Worm (Caenorhabditis elegans) whole organism, late embryonic: ENCODE results near the gene C09F12.2.

Experiments
- F13H6.1 ChIP-seq: sonication (generic microtip); optimal IDR thresholded peaks from 2 replicates; lab custom pipeline; 2016; ENCODE audit warnings: missing genetic modification characterization, missing compliant biosample characterization
- K02D7.2 ChIP-seq: sonication (generic microtip); optimal IDR thresholded peaks from 2 replicates; lab custom pipeline; 2017; ENCODE audit warnings: mild to moderate bottlenecking, missing genetic modification characterization, missing compliant biosample characterization
- ceh-18 ChIP-seq: sonication (generic microtip); optimal IDR thresholded peaks from 2 replicates; lab custom pipeline; 2016; ENCODE audit warnings: missing genetic modification characterization, missing compliant biosample characterization
- ceh-19 ChIP-seq: fragments of 200-800 bp; sonication (Bioruptor generic); optimal IDR thresholded peaks from 2 replicates; lab custom pipeline; 2018; ENCODE audit warnings: mild to moderate bottlenecking, missing genetic modification characterization, missing compliant biosample characterization
- dmd-4 ChIP-seq: sonication (generic microtip); optimal IDR thresholded peaks from 2 replicates; lab custom pipeline; 2016; ENCODE audit warnings: borderline replicate concordance, missing genetic modification characterization, missing compliant biosample characterization
- dve-1 ChIP-seq: sonication (generic microtip); optimal IDR thresholded peaks from 2 replicates; lab custom pipeline; 2017; ENCODE audit warnings: antibody characterized with exemption, mild to moderate bottlenecking, missing genetic modification characterization, missing compliant biosample characterization
- ets-4 ChIP-seq: sonication (generic microtip); optimal IDR thresholded peaks from 2 replicates; lab custom pipeline; 2016; ENCODE audit warnings: missing genetic modification characterization, missing compliant biosample characterization
- lin-11 ChIP-seq: fragments of 200-800 bp; sonication (Bioruptor generic); optimal IDR thresholded peaks from 2 replicates; lab custom pipeline; 2018; ENCODE audit warnings: mild to moderate bottlenecking, missing genetic modification characterization, missing compliant biosample characterization
- madf-2 ChIP-seq: sonication (generic microtip); optimal IDR thresholded peaks from 2 replicates; lab custom pipeline; 2017; ENCODE audit warnings: missing genetic modification characterization, missing compliant biosample characterization
- pat-9 ChIP-seq: fragments of 200-800 bp; sonication (Bioruptor generic); optimal IDR thresholded peaks from 2 replicates; lab custom pipeline; 2018; ENCODE audit warnings: mild to moderate bottlenecking, missing genetic modification characterization, moderate library complexity, missing compliant biosample characterization
- pha-4 ChIP-seq: fragments of 150-350 bp; optimal IDR thresholded peaks from 2 replicates; lab custom pipeline; 2018; ENCODE audit warnings: missing biosample characterization, missing genetic modification reagents, missing genetic modification characterization
- ref-2 ChIP-seq: sonication (generic microtip); optimal IDR thresholded peaks from 2 replicates; lab custom pipeline; 2016; ENCODE audit warnings: missing genetic modification characterization, missing compliant biosample characterization
- sdc-2 ChIP-seq: sonication (generic microtip); optimal IDR thresholded peaks from 2 replicates; lab custom pipeline; 2016; ENCODE audit warnings: missing genotype, missing genetic modification characterization, missing compliant biosample characterization

DNA sequence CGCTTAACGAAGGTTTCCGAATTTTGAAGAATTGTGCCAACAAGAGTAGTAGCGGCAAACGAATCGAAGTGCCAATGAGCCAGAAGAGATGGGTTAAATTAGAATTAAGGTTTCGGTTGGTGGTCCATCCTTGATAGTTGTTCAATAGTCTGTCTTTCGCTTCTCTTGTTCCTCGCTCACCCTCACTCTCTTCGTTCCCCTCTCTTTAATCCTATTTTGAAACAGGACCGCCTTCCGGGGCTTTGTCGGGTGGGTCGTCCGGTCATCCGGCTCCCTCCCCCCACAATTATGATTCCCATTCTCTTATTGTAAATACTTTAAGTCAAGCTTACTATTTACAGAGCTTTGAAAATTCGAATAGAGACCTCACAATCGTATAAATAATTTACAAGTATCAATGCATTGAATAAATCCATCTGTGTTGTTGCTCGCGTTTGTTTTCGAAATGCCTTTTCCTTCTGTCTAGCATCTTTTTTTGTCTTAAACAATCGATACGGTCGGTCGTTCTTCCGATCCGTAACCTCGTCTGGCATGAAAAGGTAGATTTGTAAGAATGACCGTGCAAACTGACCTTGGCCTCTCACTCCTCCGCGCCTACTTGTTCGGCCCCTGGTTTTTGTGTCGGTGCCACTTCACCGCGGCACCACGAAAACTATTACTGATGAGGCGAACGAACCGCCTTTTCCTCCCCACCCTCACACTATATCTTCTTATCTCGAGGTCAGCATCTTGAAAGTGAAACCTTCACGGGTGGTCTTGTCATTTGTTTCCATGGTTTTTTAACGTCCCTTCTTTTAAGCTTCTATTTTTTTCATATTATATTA, 20.4 kb upstream of the C09F12.2 start:
- TF ChIP-seq ceh-19 (GFP tag; lab: Kevin White, UChicago), result no peak
- no peak for TF ChIP-seq K02D7.2 (tag; lab: Kevin White, UChicago)
- no peak for TF ChIP-seq dve-1 (tag; lab: Kevin White, UChicago)
- no peak for TF ChIP-seq madf-2 (tag; lab: Kevin White, UChicago)
- TF ChIP-seq lin-11 (tag; lab: Kevin White, UChicago), result no peak
- TF ChIP-seq sdc-2, result no peak
- no peak for TF ChIP-seq pat-9 (tag; lab: Kevin White, UChicago)
- TF ChIP-seq pha-4, result no peak
- no peak for TF ChIP-seq ref-2
- no peak for TF ChIP-seq F13H6.1
- TF ChIP-seq ets-4, result no peak
- no peak for TF ChIP-seq ceh-18 (tag; lab: Kevin White, UChicago)
- no peak for TF ChIP-seq dmd-4 (tag; lab: Kevin White, UChicago)
